Worm (Caenorhabditis elegans): Measurements from ENCODE around the gene B0035.21.

Gene B0035.21

DNA sequence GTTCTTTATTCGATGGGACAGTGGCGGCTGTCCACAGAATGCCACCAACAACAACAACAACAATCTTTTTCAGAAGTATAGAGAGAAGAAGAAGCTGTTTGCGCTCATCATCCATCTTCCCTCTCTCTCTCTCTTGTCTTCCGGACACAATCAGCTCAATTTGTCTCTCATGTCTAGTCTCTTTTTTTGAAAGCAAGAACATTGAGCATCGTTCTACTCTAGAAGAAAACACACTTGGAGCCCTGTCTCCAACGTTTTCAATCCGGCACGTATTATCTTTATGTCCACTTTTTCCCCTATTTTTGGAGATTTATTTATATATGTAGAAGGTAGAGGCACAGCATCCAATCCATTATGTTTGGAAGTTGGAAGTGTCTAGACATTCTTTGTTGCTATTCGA is 21.8 kb downstream of the B0035.21 start:
- no peak for TF ChIP-seq madf-5 (GFP tag; IDR thresholded peaks at IDR 0.05)
- peak in 1 of 2 experiments; percentile 51 for TF ChIP-seq hif-1 (tag; optimal IDR thresholded peaks at IDR 0.05)
- TF ChIP-seq lsy-2 (tag; optimal IDR thresholded peaks at IDR 0.05): peak in 1 of 2 experiments; percentile 27
- TF ChIP-seq hmg-1.1 (GFP tag; IDR thresholded peaks at IDR 0.05): 0 out of 2 replicates have a peak, but pooled peaks have one; percentile 25
- peak in 1 of 2 experiments; percentile 31 for TF ChIP-seq daf-16 (GFP tag; optimal IDR thresholded peaks at IDR 0.05)
- no peak for TF ChIP-seq daf-16 (tag; optimal IDR thresholded peaks at IDR 0.05)

DNA sequence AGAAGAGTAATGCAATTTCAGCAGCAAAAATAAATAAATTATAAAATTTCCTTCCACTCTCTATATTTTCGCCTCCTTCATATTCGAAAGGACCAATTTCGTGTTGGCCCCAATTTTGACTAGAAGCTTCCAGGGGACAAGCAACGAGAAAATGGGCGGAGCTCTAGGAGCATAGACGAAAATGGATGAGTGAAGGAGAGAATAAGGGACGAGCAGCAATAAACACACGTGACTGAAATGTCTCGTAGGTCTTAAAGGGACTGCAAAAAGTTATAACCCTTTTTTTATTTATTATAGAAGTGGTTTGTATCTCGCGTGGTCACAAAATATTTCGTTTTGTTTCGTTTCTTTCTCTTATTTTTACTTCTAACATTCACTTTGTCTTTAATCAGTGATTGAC is 22.7 kb downstream of the B0035.21 start:
- no peak for TF ChIP-seq T20F7.1 (GFP tag; optimal IDR thresholded peaks at IDR 0.05)
- TF ChIP-seq ceh-20 (GFP tag; IDR thresholded peaks at IDR 0.05): peak; percentile 67
- TF ChIP-seq hmg-1.1 (GFP tag; IDR thresholded peaks at IDR 0.05): 0 out of 2 replicates have a peak, but pooled peaks have one; percentile 24
- peak; percentile 20 for TF ChIP-seq rbr-2 (tag; optimal IDR thresholded peaks at IDR 0.05)
- peak; percentile 72 for TF ChIP-seq hlh-30 (tag; optimal IDR thresholded peaks at IDR 0.05; ENCODE audit: insufficient read depth)
- TF ChIP-seq zip-2 (tag; optimal IDR thresholded peaks at IDR 0.05): no peak
- TF ChIP-seq lsy-2 (tag; optimal IDR thresholded peaks at IDR 0.05): peak in 1 of 2 experiments; percentile 58
- TF ChIP-seq mdl-1 (tag; optimal IDR thresholded peaks at IDR 0.05): peak in 1 of 2 experiments; percentile 49
- 0 out of 2 replicates have a peak, but pooled peaks have one; percentile 33 for TF ChIP-seq ctbp-1 (GFP tag; IDR thresholded peaks at IDR 0.05)
- TF ChIP-seq duxl-1 (tag; optimal IDR thresholded peaks at IDR 0.05; ENCODE audit: poor library complexity): no peak
- peak; percentile 45 for TF ChIP-seq mep-1 (tag; optimal IDR thresholded peaks at IDR 0.05)
- no peak for TF ChIP-seq jun-1 (tag; optimal IDR thresholded peaks at IDR 0.05)

DNA sequence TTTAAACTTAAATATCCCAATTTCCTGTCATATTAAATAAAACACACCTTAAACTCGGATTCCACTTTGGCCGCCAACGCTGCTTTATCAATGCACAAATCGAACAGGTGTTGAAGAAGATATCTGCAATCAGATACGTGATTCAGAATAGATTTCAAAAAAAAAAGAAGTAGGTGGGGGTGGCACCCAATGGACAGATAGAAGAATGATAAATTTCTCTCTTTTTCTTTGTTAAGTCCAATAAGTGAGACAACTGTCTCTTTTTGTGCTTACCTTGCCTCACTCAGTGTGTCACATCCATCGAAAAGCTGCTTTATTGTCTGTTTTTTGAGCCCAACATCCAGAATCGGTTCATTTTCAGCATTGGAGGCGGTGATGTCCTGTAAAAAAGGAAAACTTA is 23.7 kb downstream of the B0035.21 start:
- TF ChIP-seq ZK546.5 (tag; optimal IDR thresholded peaks at IDR 0.05) (no peak), ZK337.2 (GFP tag; IDR thresholded peaks at IDR 0.05) (peak; percentile 60; the same call in 1 of the 2 replicates), aha-1 (tag) (peak; percentile 67), nhr-11 (tag; optimal IDR thresholded peaks at IDR 0.05) (peak; percentile 61)

DNA sequence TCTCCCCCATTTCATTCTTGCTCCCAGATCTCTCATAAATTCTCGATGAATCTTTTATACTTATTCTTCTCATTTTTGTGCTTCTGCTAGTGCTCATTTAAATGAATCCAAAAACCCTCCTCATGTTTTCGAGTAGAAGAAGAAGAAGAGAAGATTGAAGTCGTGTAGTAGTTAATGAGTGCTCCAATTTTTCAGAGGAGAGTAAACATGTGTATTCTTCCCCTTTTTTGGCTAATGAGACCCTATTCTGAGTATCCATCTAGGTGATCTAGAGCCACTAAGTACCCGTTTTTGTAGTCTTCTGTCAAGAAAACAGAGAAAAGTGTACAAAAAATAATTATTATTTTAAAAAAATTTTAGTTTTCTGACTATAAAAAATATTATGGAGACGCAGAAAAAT is 24.5 kb downstream of the B0035.21 start:
- no peak for TF ChIP-seq gei-8 (GFP tag; optimal IDR thresholded peaks at IDR 0.05)
- TF ChIP-seq madf-5 (GFP tag; IDR thresholded peaks at IDR 0.05): no peak
- no peak for TF ChIP-seq ceh-44 (GFP tag; IDR thresholded peaks at IDR 0.05)
- no peak for TF ChIP-seq daf-12 (tag; optimal IDR thresholded peaks at IDR 0.05)
- no peak for TF ChIP-seq unc-130 (GFP tag; optimal IDR thresholded peaks at IDR 0.05)
- no peak for TF ChIP-seq jun-1 (tag; optimal IDR thresholded peaks at IDR 0.05)
- no peak for TF ChIP-seq F10B5.3 (tag; optimal IDR thresholded peaks at IDR 0.05)
- TF ChIP-seq lin-1 (GFP tag; IDR thresholded peaks at IDR 0.05): no peak
- no peak for TF ChIP-seq spr-1 (tag; optimal IDR thresholded peaks at IDR 0.05)
- TF ChIP-seq egl-27 (tag; optimal IDR thresholded peaks at IDR 0.05): no peak
- TF ChIP-seq zfp-2 (tag; optimal IDR thresholded peaks at IDR 0.05): no peak
- no peak for TF ChIP-seq T26A8.4 (GFP tag; IDR thresholded peaks at IDR 0.05)
- no peak for TF ChIP-seq vab-7 (GFP tag; IDR thresholded peaks at IDR 0.05)
- TF ChIP-seq sdz-12 (GFP tag; optimal IDR thresholded peaks at IDR 0.05): no peak
- TF ChIP-seq snpc-4 (tag; optimal IDR thresholded peaks at IDR 0.05): no peak
- no peak for TF ChIP-seq F26F4.8 (GFP tag; conservative IDR thresholded peaks at IDR 0.05)
- no peak for TF ChIP-seq pqm-1 (tag; optimal IDR thresholded peaks at IDR 0.05)
- no peak for TF ChIP-seq nhr-25 (tag; optimal IDR thresholded peaks at IDR 0.05; ENCODE audit: borderline replicate concordance, insufficient read depth)
- TF ChIP-seq mdt-29 (GFP tag; IDR thresholded peaks at IDR 0.05): no peak
- TF ChIP-seq ztf-11 (tag; optimal IDR thresholded peaks at IDR 0.05): no peak
